Worm (Caenorhabditis elegans) whole organism, L2 larva: Measurements from ENCODE around the gene lag-1.

ENCODE experiments used
- C34F6.9 ChIP-seq: fragments of 150-350 bp; optimal IDR thresholded peaks from 2 replicates; lab custom pipeline; 2014; ENCODE audit warnings: missing biosample characterization, missing genetic modification characterization
- F13H6.1 ChIP-seq: sonication (generic microtip); optimal IDR thresholded peaks from 2 replicates; lab custom pipeline; 2016; ENCODE audit warnings: missing genetic modification characterization, missing compliant biosample characterization
- R02D3.7 ChIP-seq: fragments of 150-350 bp; optimal IDR thresholded peaks from 2 replicates; lab custom pipeline; 2014; ENCODE audit warnings: missing biosample characterization, missing genetic modification characterization
- Y55F3AM.14 ChIP-seq: fragments of 200-800 bp; sonication (Bioruptor generic); optimal IDR thresholded peaks from 2 replicates; lab custom pipeline; 2018; ENCODE audit warnings: mild to moderate bottlenecking, missing genetic modification characterization, missing compliant biosample characterization
- ZK546.5 ChIP-seq: sonication (generic microtip); optimal IDR thresholded peaks from 2 replicates; lab custom pipeline; 2017; ENCODE audit warnings: missing biosample characterization, missing genetic modification characterization
- alr-1 ChIP-seq: fragments of 150-350 bp; optimal IDR thresholded peaks from 2 replicates; lab custom pipeline; 2014; ENCODE audit warnings: missing biosample characterization, missing genetic modification characterization
- aly-2 ChIP-seq: fragments of 150-350 bp; optimal IDR thresholded peaks from 2 replicates; lab custom pipeline; 2014; ENCODE audit warnings: missing biosample characterization, missing genetic modification characterization
- ama-1 ChIP-seq: fragments of 150-350 bp; optimal IDR thresholded peaks from 2 replicates; lab custom pipeline; 2018; ENCODE audit warnings: inconsistent platforms
- blmp-1 ChIP-seq: sonication (generic microtip); optimal IDR thresholded peaks from 2 replicates; lab custom pipeline; 2017; ENCODE audit warnings: missing genetic modification characterization, mild to moderate bottlenecking, missing compliant biosample characterization, antibody characterized with exemption, moderate library complexity; ENCODE audit not compliant: insufficient read depth
- ceh-16 ChIP-seq: fragments of 150-350 bp; optimal IDR thresholded peaks from 2 replicates; lab custom pipeline; 2014; ENCODE audit warnings: missing biosample characterization, missing genetic modification characterization
- ceh-82 ChIP-seq: fragments of 150-350 bp; optimal IDR thresholded peaks from 2 replicates; lab custom pipeline; 2014; ENCODE audit warnings: missing biosample characterization, missing genetic modification characterization
- crh-2 ChIP-seq: sonication (generic microtip); optimal IDR thresholded peaks from 2 replicates; lab custom pipeline; 2017; ENCODE audit warnings: missing biosample characterization, missing genetic modification characterization
- dmd-4 ChIP-seq: sonication (generic microtip); optimal IDR thresholded peaks from 2 replicates; lab custom pipeline; 2017; ENCODE audit warnings: missing biosample characterization, missing genetic modification characterization
- egl-27 ChIP-seq: sonication (generic microtip); optimal IDR thresholded peaks from 3 replicates; lab custom pipeline; 2017; ENCODE audit warnings: missing biosample characterization, missing genetic modification reagents, missing genetic modification characterization
- elt-1 ChIP-seq: fragments of 150-350 bp; optimal IDR thresholded peaks from 2 replicates; lab custom pipeline; 2014; ENCODE audit warnings: missing biosample characterization, missing genetic modification characterization
- elt-3 ChIP-seq: sonication (generic microtip); optimal IDR thresholded peaks from 2 replicates; lab custom pipeline; 2017; ENCODE audit warnings: missing biosample characterization, missing genetic modification characterization
- fos-1 ChIP-seq: fragments of 150-350 bp; optimal IDR thresholded peaks from 2 replicates; lab custom pipeline; 2014; ENCODE audit warnings: missing biosample characterization, missing genetic modification characterization
- gmeb-1 ChIP-seq: fragments of 150-350 bp; optimal IDR thresholded peaks from 2 replicates; lab custom pipeline; 2014; ENCODE audit warnings: missing biosample characterization, missing genetic modification characterization
- lin-11 ChIP-seq: fragments of 150-350 bp; sonication (generic microtip); optimal IDR thresholded peaks from 2 replicates; lab custom pipeline; 2014; ENCODE audit warnings: missing biosample characterization, missing genetic modification characterization, inconsistent platforms, mixed read lengths
- lin-13 ChIP-seq: fragments of 150-350 bp; optimal IDR thresholded peaks from 2 replicates; lab custom pipeline; 2014; ENCODE audit warnings: missing biosample characterization, missing genetic modification reagents, missing genetic modification characterization
- lin-39 ChIP-seq: fragments of 150-350 bp; optimal IDR thresholded peaks from 2 replicates; lab custom pipeline; 2014; ENCODE audit warnings: missing biosample characterization, missing genetic modification reagents, missing genetic modification characterization
- lsy-2 ChIP-seq, 2 experiments: fragments of 150-350 bp in 1 of 2; sonication (generic microtip) in 1 of 2; optimal IDR thresholded peaks; 2 replicates each; lab custom pipeline; 2014 to 2017; ENCODE audit warnings: missing biosample characterization in 2 of 2, missing genetic modification characterization in 2 of 2
- mab-5 ChIP-seq: fragments of 150-350 bp; optimal IDR thresholded peaks from 2 replicates; lab custom pipeline; 2014; ENCODE audit warnings: missing biosample characterization, missing genetic modification characterization
- mbf-1 ChIP-seq: sonication (generic microtip); optimal IDR thresholded peaks from 2 replicates; lab custom pipeline; 2017; ENCODE audit warnings: missing biosample characterization, missing genetic modification characterization
- mdl-1 ChIP-seq, 2 experiments: fragments of 150-350 bp in 1 of 2; sonication (generic microtip) in 1 of 2; optimal IDR thresholded peaks; 2 replicates each; lab custom pipeline; 2017; ENCODE audit warnings: missing biosample characterization in 2 of 2, missing genetic modification characterization in 2 of 2
- nhr-12 ChIP-seq: fragments of 150-350 bp; optimal IDR thresholded peaks from 2 replicates; lab custom pipeline; 2014; ENCODE audit warnings: missing biosample characterization, missing genetic modification characterization
- nhr-129 ChIP-seq: fragments of 150-350 bp; optimal IDR thresholded peaks from 2 replicates; lab custom pipeline; 2014; ENCODE audit warnings: missing biosample characterization, missing genetic modification characterization
- nhr-21 ChIP-seq: fragments of 150-350 bp; optimal IDR thresholded peaks from 2 replicates; lab custom pipeline; 2014; ENCODE audit warnings: missing biosample characterization, missing genetic modification characterization
- nhr-23 ChIP-seq: fragments of 150-350 bp; optimal IDR thresholded peaks from 2 replicates; lab custom pipeline; 2014; ENCODE audit warnings: missing biosample characterization, missing genetic modification reagents, missing genetic modification characterization
- nhr-237 ChIP-seq: fragments of 150-350 bp; optimal IDR thresholded peaks from 2 replicates; lab custom pipeline; 2014; ENCODE audit warnings: missing biosample characterization, missing genetic modification characterization
- nhr-25 ChIP-seq: fragments of 150-350 bp; sonication (generic microtip); optimal IDR thresholded peaks from 3 replicates; lab custom pipeline; 2014; ENCODE audit warnings: missing biosample characterization, missing genetic modification characterization
- nhr-77 ChIP-seq: fragments of 150-350 bp; optimal IDR thresholded peaks from 2 replicates; lab custom pipeline; 2014; ENCODE audit warnings: missing biosample characterization, missing genetic modification characterization
- peb-1 ChIP-seq: fragments of 150-350 bp; optimal IDR thresholded peaks from 2 replicates; lab custom pipeline; 2014; ENCODE audit warnings: missing biosample characterization, missing genetic modification characterization
- sem-4 ChIP-seq: fragments of 150-350 bp; optimal IDR thresholded peaks from 2 replicates; lab custom pipeline; 2014; ENCODE audit warnings: missing biosample characterization, missing genetic modification reagents, missing genetic modification characterization
- skn-1 ChIP-seq: sonication (generic microtip); optimal IDR thresholded peaks from 2 replicates; lab custom pipeline; 2017; ENCODE audit warnings: missing biosample characterization, missing genetic modification characterization
- sma-3 ChIP-seq: sonication (generic microtip); optimal IDR thresholded peaks from 2 replicates; lab custom pipeline; 2016; ENCODE audit warnings: missing genetic modification reagents, missing genetic modification characterization, missing compliant biosample characterization
- sma-9 ChIP-seq, 2 experiments: fragments of 150-350 bp in 1 of 2; sonication (generic microtip) in 1 of 2; optimal IDR thresholded peaks; 2 replicates each; lab custom pipeline; 2014 to 2016; ENCODE audit warnings: missing genetic modification characterization in 2 of 2, mild to moderate bottlenecking in 1 of 2, missing biosample characterization in 1 of 2, missing compliant biosample characterization in 1 of 2, missing genetic modification reagents in 1 of 2, moderate library complexity in 1 of 2
- snpc-4 ChIP-seq: fragments of 150-350 bp; optimal IDR thresholded peaks from 2 replicates; lab custom pipeline; 2014; ENCODE audit warnings: missing biosample characterization, missing genetic modification characterization
- unc-39 ChIP-seq: fragments of 150-350 bp; optimal IDR thresholded peaks from 2 replicates; lab custom pipeline; 2014; ENCODE audit warnings: missing biosample characterization, missing genetic modification characterization
- unc-55 ChIP-seq: fragments of 150-350 bp; sonication (generic microtip); optimal IDR thresholded peaks from 3 replicates; lab custom pipeline; 2014; ENCODE audit warnings: missing biosample characterization, missing genetic modification reagents, missing genetic modification characterization
- unc-62 ChIP-seq: fragments of 150-350 bp; optimal IDR thresholded peaks from 2 replicates; lab custom pipeline; 2014; ENCODE audit warnings: missing biosample characterization, missing genetic modification reagents, missing genetic modification characterization
- zag-1 ChIP-seq: fragments of 150-350 bp; optimal IDR thresholded peaks from 2 replicates; lab custom pipeline; 2014; ENCODE audit warnings: missing biosample characterization, missing genetic modification characterization
- ztf-1 ChIP-seq: fragments of 200-800 bp; sonication (Bioruptor generic); conservative IDR thresholded peaks from 2 replicates; pipeline ENCODE4 v1.3.6; 2022; ENCODE audit warnings: missing genetic modification characterization, missing compliant biosample characterization
- ztf-11 ChIP-seq: sonication (generic microtip); optimal IDR thresholded peaks from 2 replicates; lab custom pipeline; 2017; ENCODE audit warnings: missing biosample characterization, missing genetic modification characterization
- ztf-4 ChIP-seq: fragments of 150-350 bp; optimal IDR thresholded peaks from 2 replicates; lab custom pipeline; 2014; ENCODE audit warnings: missing biosample characterization, missing genetic modification characterization

The lag-1 gene

DNA sequence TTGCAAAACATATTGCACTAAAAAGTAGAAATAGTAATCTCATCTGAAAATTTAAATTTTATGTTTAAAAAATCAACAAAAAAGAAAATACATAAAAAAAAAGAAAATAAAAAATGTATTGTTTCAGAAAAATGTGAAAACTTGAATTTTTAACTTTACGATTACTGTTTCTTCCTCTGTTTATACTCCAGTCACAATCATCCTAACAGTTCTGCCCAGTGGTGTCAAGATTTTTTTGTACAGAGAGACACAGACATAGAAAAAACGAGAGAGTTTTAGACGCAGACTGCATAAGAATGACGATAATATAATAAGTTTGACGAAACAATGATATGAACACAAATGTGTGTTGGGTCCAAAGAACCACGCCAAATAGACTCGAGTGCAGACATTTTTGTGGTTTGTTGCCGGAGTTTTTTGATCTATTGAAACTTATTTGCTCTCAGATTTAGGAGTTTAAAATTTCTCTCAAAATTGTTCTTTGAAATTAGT lies 11.6 kb upstream of the lag-1 start, which contains the start of gene ugt-20:
Gene ugt-20, minus strand, starts transcription at position 51 of the 492 bp plus-strand sequence.
- TF ChIP-seq nhr-21 (no peak), ztf-11 (tag; lab: Kevin White, UChicago) (no peak), egl-27 (tag; lab: Kevin White, UChicago) (peak; percentile 28), peb-1 (tag; lab: Kevin White, UChicago) (no peak), F13H6.1 (peak; percentile 54), R02D3.7 (tag; lab: Kevin White, UChicago) (no peak), lin-39 (tag; lab: Kevin White, UChicago) (no peak), ztf-4 (tag; lab: Kevin White, UChicago) (no peak), elt-3 (tag; lab: Kevin White, UChicago) (no peak), ceh-16 (tag; lab: Kevin White, UChicago) (no peak), dmd-4 (no peak), nhr-237 (tag; lab: Kevin White, UChicago) (no peak), nhr-77 (tag; lab: Kevin White, UChicago) (no peak), sma-3 (peak; percentile 74), lin-13 (GFP tag; lab: Kevin White, UChicago) (no peak), ceh-82 (no peak), ztf-1 (no peak), unc-55 (GFP tag; lab: Kevin White, UChicago) (no peak), aly-2 (no peak), unc-62 (no peak), mbf-1 (tag; lab: Kevin White, UChicago) (no peak), ama-1 (lab: Kevin White, UChicago) (no peak), crh-2 (peak; percentile 80), sem-4 (tag; lab: Kevin White, UChicago) (no peak), lin-11 (tag; lab: Kevin White, UChicago) (no peak), blmp-1 (no peak), mab-5 (tag; lab: Kevin White, UChicago) (no peak), elt-1 (no peak), nhr-25 (tag; lab: Kevin White, UChicago) (peak; percentile 6), Y55F3AM.14 (no peak), nhr-23 (tag; lab: Kevin White, UChicago) (no peak), alr-1 (tag; lab: Kevin White, UChicago) (no peak), nhr-12 (tag; lab: Kevin White, UChicago) (no peak), zag-1 (no peak), skn-1 (tag; lab: Kevin White, UChicago) (no peak), lsy-2 (tag; optimal IDR thresholded peaks at IDR 0.05; lab: Kevin White, UChicago) (no peak), snpc-4 (tag; lab: Kevin White, UChicago) (no peak), unc-39 (tag; lab: Kevin White, UChicago) (no peak), fos-1 (peak; percentile 84), gmeb-1 (tag; lab: Kevin White, UChicago) (peak; percentile 74), nhr-129 (tag; lab: Kevin White, UChicago) (peak; percentile 48), sma-9 (GFP tag; optimal IDR thresholded peaks at IDR 0.05; lab: Kevin White, UChicago) (peak; percentile 93), sma-9 (tag; optimal IDR thresholded peaks at IDR 0.05; lab: Kevin White, UChicago) (no peak), ZK546.5 (tag; lab: Kevin White, UChicago) (no peak), C34F6.9 (tag; lab: Kevin White, UChicago) (no peak), mdl-1 (tag; optimal IDR thresholded peaks at IDR 0.05; lab: Kevin White, UChicago) (peak in 1 of 2 experiments; percentile 26)
- TF ChIP-seq, all 48 proteins: peak for 10

DNA sequence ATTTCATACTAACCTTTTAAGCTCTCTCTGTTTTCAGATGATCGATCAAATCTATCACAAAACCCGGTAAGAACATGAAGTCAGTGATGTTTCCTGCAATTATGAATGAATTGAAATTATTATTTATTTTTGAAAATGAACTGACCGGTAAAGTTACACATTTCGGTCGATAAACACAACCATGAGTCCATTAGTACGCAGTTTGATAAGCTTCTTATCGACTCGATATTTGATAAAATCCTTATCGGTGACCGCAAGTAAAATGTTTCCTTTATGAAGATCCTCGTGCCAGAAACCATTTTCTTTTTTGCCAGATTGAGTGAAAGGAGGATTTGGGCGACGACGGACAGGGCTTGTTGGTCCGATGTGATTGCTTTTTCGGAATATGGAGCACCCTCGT lies 8.7 kb upstream of the lag-1 start:
- no peak for TF ChIP-seq unc-39 (tag; lab: Kevin White, UChicago)
- no peak for TF ChIP-seq nhr-23 (tag; lab: Kevin White, UChicago)
- TF ChIP-seq ceh-82 = no peak
- no peak for TF ChIP-seq ztf-4 (tag; lab: Kevin White, UChicago)
- no peak for TF ChIP-seq elt-1
- TF ChIP-seq fos-1 = peak; percentile 52
- TF ChIP-seq nhr-129 (tag; lab: Kevin White, UChicago) = no peak
- no peak for TF ChIP-seq aly-2
- no peak for TF ChIP-seq nhr-12 (tag; lab: Kevin White, UChicago)
- no peak for TF ChIP-seq F13H6.1
- TF ChIP-seq skn-1 (tag; lab: Kevin White, UChicago) = no peak
- no peak for TF ChIP-seq nhr-77 (tag; lab: Kevin White, UChicago)
- TF ChIP-seq sma-9 (GFP tag; optimal IDR thresholded peaks at IDR 0.05; lab: Kevin White, UChicago) = peak; percentile 36
- no peak for TF ChIP-seq sma-9 (tag; optimal IDR thresholded peaks at IDR 0.05; lab: Kevin White, UChicago)
